Fruit fly (Drosophila melanogaster) whole organism, embryonic: Measurements from ENCODE around the gene CG31038.
A peak's percentile ranks its signal among the peaks of the same experiment; 100 is the strongest.

Experiments used
- Adf1 ChIP-seq: fragments of 200-800 bp; sonication (Bioruptor generic); IDR thresholded peaks from 2 replicates; pipeline ENCODE4 v1.3.6; 2022; ENCODE audit warnings: missing biosample characterization, missing genetic modification characterization
- Atf3 ChIP-seq: fragments of 200-800 bp; sonication (Bioruptor generic); optimal IDR thresholded peaks from 3 replicates; lab custom pipeline; 2016; ENCODE audit warnings: missing biosample characterization, missing genetic modification characterization
- B-H1 ChIP-seq: fragments of 200-800 bp; sonication (Bioruptor generic); IDR thresholded peaks from 3 replicates; pipeline ENCODE4 v1.3.6; 2022; ENCODE audit warnings: missing biosample characterization, missing genetic modification characterization
- CG10147 ChIP-seq: fragments of 200-800 bp; sonication (Bioruptor generic); optimal IDR thresholded peaks from 2 replicates; lab custom pipeline; 2019; ENCODE audit warnings: missing biosample characterization, mild to moderate bottlenecking, missing genetic modification characterization, moderate library complexity
- CG11247 ChIP-seq: fragments of 200-800 bp; sonication (Bioruptor generic); IDR thresholded peaks from 2 replicates; pipeline ENCODE4 v1.3.6; 2022; ENCODE audit warnings: missing biosample characterization, missing genetic modification characterization
- CG12391 ChIP-seq: fragments of 200-800 bp; sonication (Bioruptor generic); optimal IDR thresholded peaks from 3 replicates; lab custom pipeline; 2018; ENCODE audit warnings: missing biosample characterization, mild to moderate bottlenecking, missing genetic modification characterization, moderate library complexity
- CG12769 ChIP-seq: fragments of 200-800 bp; sonication (Bioruptor generic); optimal IDR thresholded peaks from 2 replicates; lab custom pipeline; 2019; ENCODE audit warnings: missing biosample characterization, mild to moderate bottlenecking, missing genetic modification characterization, moderate library complexity
- CG15073 ChIP-seq: fragments of 200-800 bp; sonication (Bioruptor generic); optimal IDR thresholded peaks from 2 replicates; lab custom pipeline; 2016; ENCODE audit warnings: missing biosample characterization, missing genetic modification characterization
- CG1529 ChIP-seq: fragments of 200-800 bp; sonication (Bioruptor generic); optimal IDR thresholded peaks from 3 replicates; lab custom pipeline; 2018; ENCODE audit warnings: missing biosample characterization, missing genetic modification characterization
- CG15601 ChIP-seq: fragments of 200-800 bp; sonication (Bioruptor generic); optimal IDR thresholded peaks from 3 replicates; lab custom pipeline; 2019; ENCODE audit warnings: missing biosample characterization, mild to moderate bottlenecking, missing genetic modification characterization, moderate library complexity
- CG17802 ChIP-seq: fragments of 200-800 bp; sonication (Bioruptor generic); optimal IDR thresholded peaks from 2 replicates; lab custom pipeline; 2018; ENCODE audit warnings: missing biosample characterization, mild to moderate bottlenecking, missing genetic modification characterization, moderate library complexity
- CG1792 ChIP-seq: fragments of 200-800 bp; sonication (Bioruptor generic); optimal IDR thresholded peaks from 2 replicates; lab custom pipeline; 2016; ENCODE audit warnings: missing biosample characterization, missing genetic modification characterization
- CG2129 ChIP-seq: fragments of 200-800 bp; sonication (Bioruptor generic); IDR thresholded peaks from 2 replicates; pipeline ENCODE4 v1.3.6; 2022; ENCODE audit warnings: missing biosample characterization, missing genetic modification characterization; ENCODE audit not compliant: partially characterized antibody
- CG2875 ChIP-seq: fragments of 200-800 bp; sonication (Bioruptor generic); optimal IDR thresholded peaks from 2 replicates; lab custom pipeline; 2017; ENCODE audit warnings: missing biosample characterization, mild to moderate bottlenecking, missing genetic modification characterization, missing genetic modification reagents
- CG31388 ChIP-seq: fragments of 200-800 bp; sonication (Bioruptor generic); optimal IDR thresholded peaks from 2 replicates; lab custom pipeline; 2016; ENCODE audit warnings: missing biosample characterization, missing genetic modification characterization
- CG43689 ChIP-seq: fragments of 200-800 bp; sonication (Bioruptor generic); IDR thresholded peaks from 2 replicates; pipeline ENCODE4 v1.3.6; 2022; ENCODE audit warnings: missing biosample characterization, missing genetic modification characterization
- CG4617 ChIP-seq: fragments of 200-800 bp; sonication (Bioruptor generic); optimal IDR thresholded peaks from 3 replicates; lab custom pipeline; 2016; ENCODE audit warnings: missing biosample characterization, missing genetic modification characterization, borderline replicate concordance
- CG8765 ChIP-seq: fragments of 200-800 bp; sonication (Bioruptor generic); IDR thresholded peaks from 2 replicates; pipeline ENCODE4 v1.3.6; 2022; ENCODE audit warnings: missing biosample characterization, missing genetic modification characterization
- D ChIP-seq, 2 experiments: fragments of 200-800 bp in 1 of 2; fragments of >200 bp in 1 of 2; sonication (Bioruptor generic) in 1 of 2; optimal IDR thresholded peaks; 2 replicates in 1 of 2; 3 replicates in 1 of 2; lab custom pipeline; 2017; ENCODE audit warnings: mild to moderate bottlenecking in 1 of 2, missing biosample characterization in 1 of 2, missing genetic modification characterization in 1 of 2, missing genetic modification reagents in 1 of 2
- Dad ChIP-seq: fragments of 200-800 bp; sonication (Bioruptor generic); optimal IDR thresholded peaks from 3 replicates; lab custom pipeline; 2016; ENCODE audit warnings: missing biosample characterization, missing genetic modification characterization
- Dip3 ChIP-seq: fragments of 200-800 bp; sonication (Bioruptor generic); optimal IDR thresholded peaks from 3 replicates; lab custom pipeline; 2016; ENCODE audit warnings: missing biosample characterization, missing genetic modification characterization
- Dll ChIP-seq: fragments of 200-800 bp; sonication (Bioruptor generic); IDR thresholded peaks from 4 replicates; pipeline ENCODE4 v1.3.6; 2022; ENCODE audit warnings: missing biosample characterization, missing genetic modification characterization; ENCODE audit not compliant: partially characterized antibody
- Dref ChIP-seq: fragments of 200-800 bp; sonication (Bioruptor generic); IDR thresholded peaks from 2 replicates; pipeline ENCODE4 v1.3.6; 2022; ENCODE audit warnings: missing biosample characterization, missing genetic modification characterization
- Ets97D ChIP-seq: fragments of 200-800 bp; sonication (Bioruptor generic); optimal IDR thresholded peaks from 3 replicates; lab custom pipeline; 2016; ENCODE audit warnings: missing biosample characterization, missing genetic modification characterization
- HmgZ ChIP-seq: fragments of 200-800 bp; sonication (Bioruptor generic); optimal IDR thresholded peaks from 2 replicates; lab custom pipeline; 2018; ENCODE audit warnings: missing biosample characterization, mild to moderate bottlenecking, missing genetic modification characterization
- Hmx ChIP-seq: fragments of 200-800 bp; sonication (Bioruptor generic); optimal IDR thresholded peaks from 2 replicates; lab custom pipeline; 2016; ENCODE audit warnings: missing biosample characterization, missing genetic modification characterization
- Med ChIP-seq: fragments of 200-800 bp; sonication (Bioruptor generic); peaks from one replicate; lab custom pipeline; 2016; ENCODE audit warnings: missing biosample characterization, missing genetic modification characterization, mild to moderate bottlenecking, inconsistent platforms, moderate library complexity
- NC2β ChIP-seq: fragments of 200-800 bp; sonication (Bioruptor generic); optimal IDR thresholded peaks from 2 replicates; lab custom pipeline; 2016; ENCODE audit warnings: missing biosample characterization, missing genetic modification characterization
- Rfx ChIP-seq: fragments of 200-800 bp; sonication (Bioruptor generic); IDR thresholded peaks from 2 replicates; pipeline ENCODE4 v1.3.6; 2022; ENCODE audit warnings: missing biosample characterization, missing genetic modification characterization
- YL-1 ChIP-seq: fragments of 200-800 bp; sonication (Bioruptor generic); optimal IDR thresholded peaks from 3 replicates; lab custom pipeline; 2017; ENCODE audit warnings: missing biosample characterization, mild to moderate bottlenecking, missing genetic modification characterization
- bigmax ChIP-seq: fragments of 200-800 bp; sonication (Bioruptor generic); optimal IDR thresholded peaks from 2 replicates; lab custom pipeline; 2018; ENCODE audit warnings: missing biosample characterization, mild to moderate bottlenecking, missing genetic modification characterization
- br ChIP-seq: fragments of >200 bp; optimal IDR thresholded peaks from 2 replicates; lab custom pipeline; 2017
- btn ChIP-seq: fragments of 200-800 bp; sonication (Bioruptor generic); optimal IDR thresholded peaks from 2 replicates; lab custom pipeline; 2016; ENCODE audit warnings: missing biosample characterization, missing genetic modification characterization
- crol ChIP-seq: fragments of 200-800 bp; sonication (Bioruptor generic); IDR thresholded peaks from 2 replicates; pipeline ENCODE4 v1.3.6; 2022; ENCODE audit warnings: missing biosample characterization, missing genetic modification characterization
- dmrt99B ChIP-seq: fragments of 200-800 bp; sonication (Bioruptor generic); optimal IDR thresholded peaks from 2 replicates; lab custom pipeline; 2018; ENCODE audit warnings: missing biosample characterization, mild to moderate bottlenecking, missing genetic modification characterization, moderate library complexity
- fru ChIP-seq: fragments of >200 bp; optimal IDR thresholded peaks from 2 replicates; lab custom pipeline; 2017
- gem ChIP-seq: fragments of 200-800 bp; sonication (Bioruptor generic); optimal IDR thresholded peaks from 2 replicates; lab custom pipeline; 2019; ENCODE audit warnings: missing biosample characterization, mild to moderate bottlenecking, missing genetic modification characterization, moderate library complexity
- gro ChIP-seq: fragments of 200-800 bp; sonication (Bioruptor generic); optimal IDR thresholded peaks from 2 replicates; lab custom pipeline; 2016; ENCODE audit warnings: missing biosample characterization, missing genetic modification characterization
- hb ChIP-seq: fragments of 200-800 bp; sonication (Bioruptor generic); IDR thresholded peaks from 3 replicates; pipeline ENCODE4 v1.3.6; 2022; ENCODE audit warnings: missing biosample characterization, missing genetic modification characterization; ENCODE audit not compliant: partially characterized antibody
- hbn ChIP-seq: fragments of 200-800 bp; sonication (Bioruptor generic); IDR thresholded peaks from 2 replicates; pipeline ENCODE4 v1.3.6; 2022; ENCODE audit warnings: missing biosample characterization, missing genetic modification characterization; ENCODE audit not compliant: partially characterized antibody
- kay ChIP-seq: fragments of 200-800 bp; sonication (Bioruptor generic); optimal IDR thresholded peaks from 2 replicates; lab custom pipeline; 2016; ENCODE audit warnings: missing biosample characterization, missing genetic modification characterization
- kni ChIP-seq: fragments of 200-800 bp; sonication (Bioruptor generic); optimal IDR thresholded peaks from 3 replicates; lab custom pipeline; 2017; ENCODE audit warnings: mild to moderate bottlenecking, missing biosample characterization, missing genetic modification reagents, missing genetic modification characterization
- nmo ChIP-seq: fragments of 200-800 bp; sonication (Bioruptor generic); optimal IDR thresholded peaks from 2 replicates; lab custom pipeline; 2018; ENCODE audit warnings: missing biosample characterization, mild to moderate bottlenecking, missing genetic modification characterization, moderate library complexity
- org-1 ChIP-seq: fragments of 200-800 bp; sonication (Bioruptor generic); optimal IDR thresholded peaks from 2 replicates; lab custom pipeline; 2017; ENCODE audit warnings: missing biosample characterization, missing genetic modification characterization
- salm ChIP-seq: fragments of 200-800 bp; sonication (Bioruptor generic); optimal IDR thresholded peaks from 2 replicates; lab custom pipeline; 2018; ENCODE audit warnings: missing biosample characterization, mild to moderate bottlenecking, missing genetic modification characterization
- sna ChIP-seq: fragments of 200-800 bp; sonication (Bioruptor generic); IDR thresholded peaks from 2 replicates; pipeline ENCODE4 v1.3.6; 2022; ENCODE audit warnings: missing biosample characterization, missing genetic modification characterization; ENCODE audit not compliant: partially characterized antibody
- stwl ChIP-seq: fragments of 200-800 bp; sonication (Bioruptor generic); optimal IDR thresholded peaks from 3 replicates; lab custom pipeline; 2018; ENCODE audit warnings: missing biosample characterization, mild to moderate bottlenecking, missing genetic modification characterization, moderate library complexity
- tna ChIP-seq: fragments of 200-800 bp; sonication (Bioruptor generic); IDR thresholded peaks from 2 replicates; pipeline ENCODE4 v1.3.6; 2022; ENCODE audit warnings: missing biosample characterization, missing genetic modification characterization; ENCODE audit not compliant: partially characterized antibody
- twi ChIP-seq: fragments of 200-800 bp; optimal IDR thresholded peaks from 2 replicates; lab custom pipeline; 2019; ENCODE audit warnings: missing biosample characterization, mild to moderate bottlenecking, missing genetic modification characterization, moderate library complexity
- unpg ChIP-seq: fragments of 200-800 bp; sonication (Bioruptor generic); optimal IDR thresholded peaks from 3 replicates; lab custom pipeline; 2018; ENCODE audit warnings: missing biosample characterization, mild to moderate bottlenecking, missing genetic modification characterization, moderate library complexity
- vfl ChIP-seq: fragments of 200-800 bp; sonication (Bioruptor generic); optimal IDR thresholded peaks from 2 replicates; lab custom pipeline; 2016; ENCODE audit warnings: missing biosample characterization, missing genetic modification characterization

CG31038 gene

DNA sequence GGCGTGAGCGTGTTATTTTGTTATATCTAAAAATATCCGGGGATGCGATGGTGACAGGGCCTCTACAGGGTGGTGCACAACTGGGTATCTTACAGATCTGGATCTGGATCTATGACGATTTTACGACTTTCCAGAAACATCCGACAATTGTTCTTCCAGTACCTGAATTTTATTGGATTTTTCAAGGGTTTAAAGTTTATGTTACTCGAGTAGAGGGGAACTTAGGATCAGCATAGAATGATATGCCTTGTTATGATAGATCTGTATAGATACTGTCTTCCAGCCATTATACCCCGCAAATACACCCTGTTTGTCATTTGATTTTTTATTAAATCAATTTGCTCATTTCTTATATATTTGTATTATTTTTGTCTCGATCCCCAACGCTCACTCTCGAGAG is 17.5 kb downstream of the CG31038 start (continued):
- TF ChIP-seq stwl (tag; lab: Kevin White, UChicago) (no peak), YL-1 (GFP tag; lab: Kevin White, UChicago) (no peak), btn (GFP tag; lab: Kevin White, UChicago) (no peak), CG15601 (tag; lab: Kevin White, UChicago) (no peak), unpg (peak; percentile 69), CG8765 (no peak), B-H1 (0 out of 3 replicates have a peak, but pooled peaks have one; percentile 25), Dref (GFP tag; lab: Robert Waterston, UW) (no peak), kni (GFP tag; lab: Kevin White, UChicago) (no peak), CG17802 (tag; lab: Kevin White, UChicago) (no peak), CG12769 (tag; lab: Kevin White, UChicago) (no peak), Dad (GFP tag; lab: Kevin White, UChicago) (peak; percentile 69), org-1 (GFP tag; lab: Kevin White, UChicago) (peak; percentile 35), CG1792 (GFP tag; lab: Kevin White, UChicago) (no peak), sna (no peak), dmrt99B (peak; percentile 75), CG15073 (GFP tag; lab: Kevin White, UChicago) (no peak), CG1529 (peak; percentile 23), bigmax (GFP tag; lab: Kevin White, UChicago) (no peak), Adf1 (GFP tag; lab: Robert Waterston, UW) (no peak), CG2129 (GFP tag; lab: Robert Waterston, UW) (no peak), CG12391 (tag; lab: Kevin White, UChicago) (peak; percentile 43), NC2β (GFP tag; lab: Kevin White, UChicago) (no peak), CG2875 (GFP tag; lab: Kevin White, UChicago) (no peak), Dip3 (GFP tag; lab: Kevin White, UChicago) (peak; percentile 38), fru (lab: Kevin White, UChicago) (no peak), Hmx (GFP tag; lab: Kevin White, UChicago) (no peak), salm (tag; lab: Kevin White, UChicago) (peak; percentile 48), Rfx (peak; percentile 82), D (optimal IDR thresholded peaks at IDR 0.05; lab: Kevin White, UChicago) (no peak), D (GFP tag; optimal IDR thresholded peaks at IDR 0.05; lab: Kevin White, UChicago) (peak; percentile 11), CG4617 (GFP tag; lab: Kevin White, UChicago) (no peak), Dll (GFP tag; lab: Robert Waterston, UW) (no peak), CG43689 (GFP tag; lab: Robert Waterston, UW) (peak; percentile 25; the same call in 1 of the 2 replicates), nmo (GFP tag; lab: Kevin White, UChicago) (peak; percentile 62), gem (tag; lab: Kevin White, UChicago) (peak; percentile 78), CG11247 (peak; percentile 58), kay (peak; percentile 10), hbn (GFP tag; lab: Robert Waterston, UW) (no peak), tna (GFP tag; lab: Robert Waterston, UW) (no peak), gro (peak; percentile 38), br (lab: Kevin White, UChicago) (no peak), crol (GFP tag; lab: Robert Waterston, UW) (no peak), Atf3 (GFP tag; lab: Kevin White, UChicago) (no peak), vfl (no peak), Ets97D (GFP tag; lab: Kevin White, UChicago) (no peak), HmgZ (peak; percentile 23), CG10147 (GFP tag; lab: Kevin White, UChicago) (peak; percentile 59), twi (tag; lab: Kevin White, UChicago) (peak; percentile 20), hb (no peak), Med (GFP tag; lab: Kevin White, UChicago) (peak; percentile 90), CG31388 (GFP tag; lab: Kevin White, UChicago) (peak; percentile 18)
